Worm (Caenorhabditis elegans): ENCODE results near the gene F45E10.2.

DNA sequence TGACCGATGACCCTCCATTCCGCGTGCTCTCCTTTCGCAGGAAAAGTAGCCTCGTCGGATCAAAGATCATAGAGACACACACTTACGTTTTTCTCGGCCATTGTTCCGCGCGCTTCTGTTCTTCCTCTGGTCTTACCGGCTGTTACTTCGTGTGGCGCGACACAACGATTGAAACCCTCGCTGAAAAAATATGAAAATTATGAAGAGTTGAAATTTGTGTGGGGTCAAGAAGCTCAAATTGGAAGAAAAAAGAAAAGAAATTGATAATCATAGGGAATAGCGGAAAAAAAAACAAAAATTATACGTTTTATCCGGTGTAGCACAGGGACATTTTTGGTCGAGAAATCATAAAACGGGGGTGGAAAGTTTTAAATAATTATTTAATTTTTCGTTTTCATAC lies 14.1 kb downstream of the F45E10.2 start, which contains the start of gene cey-1:
- TF ChIP-seq sup-37 (GFP tag; optimal IDR thresholded peaks at IDR 0.05) = no peak
- no peak for TF ChIP-seq nhr-11 (tag; optimal IDR thresholded peaks at IDR 0.05)
- no peak for TF ChIP-seq fos-1 (tag; optimal IDR thresholded peaks at IDR 0.05)
- no peak for TF ChIP-seq mep-1 (tag; optimal IDR thresholded peaks at IDR 0.05)
- no peak for TF ChIP-seq mab-9 (GFP tag; IDR thresholded peaks at IDR 0.05)
- no peak for TF ChIP-seq nhr-28 (tag; optimal IDR thresholded peaks at IDR 0.05)
- no peak for TF ChIP-seq swsn-7 (tag; optimal IDR thresholded peaks at IDR 0.05)
- TF ChIP-seq nhr-237 (tag; optimal IDR thresholded peaks at IDR 0.05) = no peak
- no peak for TF ChIP-seq skn-1 (tag; optimal IDR thresholded peaks at IDR 0.05)
- TF ChIP-seq isw-1 (GFP tag; IDR thresholded peaks at IDR 0.05) = no peak
- no peak for TF ChIP-seq lin-39 (tag; optimal IDR thresholded peaks at IDR 0.05)
- TF ChIP-seq nhr-47 (tag; optimal IDR thresholded peaks at IDR 0.05) = no peak
- no peak for TF ChIP-seq ama-1 (optimal IDR thresholded peaks at IDR 0.05)
- TF ChIP-seq ceh-63 (GFP tag; optimal IDR thresholded peaks at IDR 0.05) = no peak
